Worm (Caenorhabditis elegans) whole organism, L2 larva: Measurements from ENCODE around the gene M04B2.6.
A peak's percentile ranks its signal among the peaks of the same experiment; 100 is the strongest.

Experiments used
- F13H6.1 ChIP-seq: sonication (generic microtip); optimal IDR thresholded peaks from 2 replicates; lab custom pipeline; 2016; ENCODE audit warnings: missing genetic modification characterization, missing compliant biosample characterization
- aly-2 ChIP-seq: fragments of 150-350 bp; optimal IDR thresholded peaks from 2 replicates; lab custom pipeline; 2014; ENCODE audit warnings: missing biosample characterization, missing genetic modification characterization
- dmd-4 ChIP-seq: sonication (generic microtip); optimal IDR thresholded peaks from 2 replicates; lab custom pipeline; 2017; ENCODE audit warnings: missing biosample characterization, missing genetic modification characterization
- lsy-2 ChIP-seq, 2 experiments: fragments of 150-350 bp in 1 of 2; sonication (generic microtip) in 1 of 2; optimal IDR thresholded peaks; 2 replicates each; lab custom pipeline; 2014 to 2017; ENCODE audit warnings: missing biosample characterization in 2 of 2, missing genetic modification characterization in 2 of 2
- nhr-11 ChIP-seq: fragments of 150-350 bp; optimal IDR thresholded peaks from 2 replicates; lab custom pipeline; 2014; ENCODE audit warnings: missing biosample characterization, missing genetic modification characterization
- nhr-6 ChIP-seq: fragments of 150-350 bp; optimal IDR thresholded peaks from 2 replicates; lab custom pipeline; 2014; ENCODE audit warnings: missing biosample characterization, missing genetic modification characterization
- sma-9 ChIP-seq, 2 experiments: fragments of 150-350 bp in 1 of 2; sonication (generic microtip) in 1 of 2; optimal IDR thresholded peaks; 2 replicates each; lab custom pipeline; 2014 to 2016; ENCODE audit warnings: missing genetic modification characterization in 2 of 2, mild to moderate bottlenecking in 1 of 2, missing biosample characterization in 1 of 2, missing compliant biosample characterization in 1 of 2, missing genetic modification reagents in 1 of 2, moderate library complexity in 1 of 2
- ztf-11 ChIP-seq: sonication (generic microtip); optimal IDR thresholded peaks from 2 replicates; lab custom pipeline; 2017; ENCODE audit warnings: missing biosample characterization, missing genetic modification characterization

ce11 chrIV:11527752-11528151 lies 17.2 kb upstream of the M04B2.6 start, which contains the start of gene M04B2.2:
- TF ChIP-seq F13H6.1 (tag; lab: Kevin White, UChicago) = no peak
- no peak for TF ChIP-seq ztf-11 (tag; lab: Kevin White, UChicago)
- no peak for TF ChIP-seq aly-2 (tag; lab: Kevin White, UChicago)
- peak in 1 of 2 experiments; percentile 7 for TF ChIP-seq lsy-2 (tag; optimal IDR thresholded peaks at IDR 0.05; lab: Kevin White, UChicago)
- TF ChIP-seq nhr-11 (tag; lab: Kevin White, UChicago) = no peak
- no peak for TF ChIP-seq dmd-4 (tag; lab: Kevin White, UChicago)
- no peak for TF ChIP-seq sma-9 (GFP tag; optimal IDR thresholded peaks at IDR 0.05; lab: Kevin White, UChicago)
- TF ChIP-seq sma-9 (tag; optimal IDR thresholded peaks at IDR 0.05; lab: Kevin White, UChicago) = no peak
- TF ChIP-seq nhr-6 = no peak
